Fruit fly (Drosophila melanogaster): ENCODE results near the gene beta-PheRS.

DNA sequence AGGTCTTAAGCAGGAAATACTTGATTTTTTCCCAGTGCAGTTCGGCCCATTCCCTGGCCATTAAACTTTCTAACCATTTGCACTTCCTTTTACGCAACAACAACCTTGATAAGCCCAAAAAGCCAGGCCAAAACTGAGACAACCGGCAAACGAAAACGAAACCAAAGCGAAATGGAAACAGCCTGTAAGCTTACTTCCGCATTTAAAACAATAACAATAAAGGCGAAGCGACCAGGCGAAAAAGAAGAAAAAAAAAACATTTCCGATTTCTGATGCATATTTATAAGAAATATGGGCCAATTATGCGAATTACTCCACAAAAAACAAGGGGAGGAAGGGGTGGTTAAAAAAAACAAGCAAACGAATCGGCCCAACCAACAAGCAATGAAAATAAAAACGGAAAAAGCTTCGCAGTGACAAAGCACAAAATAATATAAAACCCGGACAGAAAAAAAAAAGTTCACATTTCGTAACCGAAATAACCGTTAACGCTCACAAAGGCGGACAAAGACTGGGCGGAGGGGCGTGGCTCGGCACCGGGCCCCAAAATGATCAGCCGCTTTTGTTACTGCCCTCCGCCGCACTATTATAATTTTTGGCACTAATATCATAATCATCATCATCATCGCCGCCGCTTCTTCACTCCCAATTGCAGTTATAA lies 47.1 kb downstream of the beta-PheRS start:
- TF ChIP-seq CG31224 (GFP tag; IDR thresholded peaks at IDR 0.05) (no peak), CG33557 (GFP tag; optimal IDR thresholded peaks at IDR 0.05) (no peak), CG7928 (GFP tag; optimal IDR thresholded peaks at IDR 0.05) (no peak), CG32532 (GFP tag; IDR thresholded peaks at IDR 0.05) (no peak)

Measured in whole organism, embryonic.